Worm (Caenorhabditis elegans): ENCODE results near the gene tre-3.

tre-3 gene

ce11 chrV:11737333-11737732 is 21.6 kb upstream of the tre-3 start:
- TF ChIP-seq ref-1 (GFP tag; conservative IDR thresholded peaks at IDR 0.05) (no peak), klf-2 (GFP tag; conservative IDR thresholded peaks at IDR 0.05) (no peak), T22C8.4 (GFP tag; IDR thresholded peaks at IDR 0.05) (no peak), ztf-23 (GFP tag; IDR thresholded peaks at IDR 0.05) (no peak), cog-1 (tag; optimal IDR thresholded peaks at IDR 0.05) (no peak), ztf-29 (GFP tag; IDR thresholded peaks at IDR 0.05) (no peak), flt-1 (GFP tag; IDR thresholded peaks at IDR 0.05) (no peak), tab-1 (GFP tag; IDR thresholded peaks at IDR 0.05) (no peak), med-1 (GFP tag; optimal IDR thresholded peaks at IDR 0.05; ENCODE audit: insufficient read depth) (no peak)

DNA sequence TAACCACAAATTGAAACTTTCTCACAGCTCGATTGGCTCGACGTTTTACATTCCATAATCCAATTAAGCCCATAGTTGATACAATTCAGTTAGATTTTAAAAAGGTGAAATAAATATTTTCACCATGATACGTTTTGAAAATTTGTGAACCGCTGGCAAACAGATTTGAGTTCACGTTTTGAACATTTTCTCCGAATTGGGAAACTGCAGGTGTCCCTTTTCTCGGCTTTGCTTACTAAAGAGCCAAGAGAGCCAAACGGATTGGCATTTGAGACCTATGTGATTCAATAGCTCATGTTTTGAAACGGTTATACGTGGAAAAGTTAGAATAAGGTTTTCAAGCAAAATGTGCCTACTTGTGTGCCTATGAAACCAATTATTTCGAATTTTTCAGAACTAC is 21.2 kb upstream of the tre-3 start, which contains the start of gene spe-42:
spe-42 (minus strand) TSS at position 101 of the 400 bp plus-strand sequence.
- TF ChIP-seq cog-1 (tag; optimal IDR thresholded peaks at IDR 0.05), result no peak
- TF ChIP-seq flt-1 (GFP tag; IDR thresholded peaks at IDR 0.05), result no peak
- TF ChIP-seq ztf-23 (GFP tag; IDR thresholded peaks at IDR 0.05), result no peak
- TF ChIP-seq ref-1 (GFP tag; conservative IDR thresholded peaks at IDR 0.05), result no peak
- TF ChIP-seq ztf-29 (GFP tag; IDR thresholded peaks at IDR 0.05), result no peak
- TF ChIP-seq T22C8.4 (GFP tag; IDR thresholded peaks at IDR 0.05), result no peak
- TF ChIP-seq klf-2 (GFP tag; conservative IDR thresholded peaks at IDR 0.05), result no peak
- no peak for TF ChIP-seq med-1 (GFP tag; optimal IDR thresholded peaks at IDR 0.05; ENCODE audit: insufficient read depth)
- no peak for TF ChIP-seq tab-1 (GFP tag; IDR thresholded peaks at IDR 0.05)

DNA sequence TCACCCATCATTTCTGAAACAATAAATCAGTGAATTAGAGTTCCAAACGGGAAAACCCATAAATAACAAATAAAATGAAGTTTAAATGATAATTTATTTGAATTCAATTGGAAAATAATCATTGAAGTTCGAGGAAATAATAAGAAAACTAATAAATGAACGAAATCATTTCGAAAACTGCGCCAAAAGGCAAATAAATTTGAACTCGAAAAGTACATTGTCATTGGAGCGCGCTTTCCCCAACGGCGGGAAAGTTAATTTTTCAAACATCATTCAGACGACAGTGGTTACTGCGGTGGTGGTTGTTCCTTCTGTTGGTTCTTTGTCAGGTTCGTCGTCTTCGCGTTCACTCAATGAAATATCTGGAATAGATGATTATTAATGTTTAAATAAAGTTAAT is 17.8 kb upstream of the tre-3 start, which contains the start of gene npp-22:
npp-22 (minus strand) TSS at position 13 of the 400 bp plus-strand sequence.
- TF ChIP-seq T22C8.4 (GFP tag; IDR thresholded peaks at IDR 0.05) (no peak), cog-1 (tag; optimal IDR thresholded peaks at IDR 0.05) (no peak), ref-1 (GFP tag; conservative IDR thresholded peaks at IDR 0.05) (no peak), klf-2 (GFP tag; conservative IDR thresholded peaks at IDR 0.05) (no peak), tab-1 (GFP tag; IDR thresholded peaks at IDR 0.05) (no peak), med-1 (GFP tag; optimal IDR thresholded peaks at IDR 0.05; ENCODE audit: insufficient read depth) (no peak), ztf-29 (GFP tag; IDR thresholded peaks at IDR 0.05) (no peak), ztf-23 (GFP tag; IDR thresholded peaks at IDR 0.05) (no peak), flt-1 (GFP tag; IDR thresholded peaks at IDR 0.05) (no peak)

- no peak for TF ChIP-seq med-1 (GFP tag; optimal IDR thresholded peaks at IDR 0.05; ENCODE audit: insufficient read depth)
- TF ChIP-seq T22C8.4 (GFP tag; IDR thresholded peaks at IDR 0.05), result no peak
Observed at ce11 chrV:11732049-11732448, 16.3 kb upstream of the tre-3 start.

- no peak for TF ChIP-seq tab-1 (GFP tag; IDR thresholded peaks at IDR 0.05)
- TF ChIP-seq T22C8.4 (GFP tag; IDR thresholded peaks at IDR 0.05), result no peak
- no peak for TF ChIP-seq ztf-23 (GFP tag; IDR thresholded peaks at IDR 0.05)
- TF ChIP-seq flt-1 (GFP tag; IDR thresholded peaks at IDR 0.05), result no peak
- TF ChIP-seq med-1 (GFP tag; optimal IDR thresholded peaks at IDR 0.05; ENCODE audit: insufficient read depth), result no peak
- TF ChIP-seq ref-1 (GFP tag; conservative IDR thresholded peaks at IDR 0.05), result no peak
- TF ChIP-seq cog-1 (tag; optimal IDR thresholded peaks at IDR 0.05), result no peak
- TF ChIP-seq ztf-29 (GFP tag; IDR thresholded peaks at IDR 0.05), result no peak
- no peak for TF ChIP-seq klf-2 (GFP tag; conservative IDR thresholded peaks at IDR 0.05)
Observed at ce11 chrV:11730060-11730459, 14.4 kb upstream of the tre-3 start, which contains the start of gene rhr-2. Gene rhr-2 (minus strand): TSS chrV:11730160.

ce11 chrV:11725971-11726370 is 10.3 kb upstream of the tre-3 start, which contains the start of gene daf-11:
Gene daf-11 (minus strand): TSS chrV:11726071.
- TF ChIP-seq flt-1 (GFP tag; IDR thresholded peaks at IDR 0.05), result no peak
- TF ChIP-seq T22C8.4 (GFP tag; IDR thresholded peaks at IDR 0.05), result no peak
- TF ChIP-seq cog-1 (tag; optimal IDR thresholded peaks at IDR 0.05), result no peak
- TF ChIP-seq ztf-23 (GFP tag; IDR thresholded peaks at IDR 0.05), result no peak
- no peak for TF ChIP-seq tab-1 (GFP tag; IDR thresholded peaks at IDR 0.05)
- no peak for TF ChIP-seq ref-1 (GFP tag; conservative IDR thresholded peaks at IDR 0.05)
- no peak for TF ChIP-seq ztf-29 (GFP tag; IDR thresholded peaks at IDR 0.05)
- no peak for TF ChIP-seq med-1 (GFP tag; optimal IDR thresholded peaks at IDR 0.05; ENCODE audit: insufficient read depth)
- no peak for TF ChIP-seq klf-2 (GFP tag; conservative IDR thresholded peaks at IDR 0.05)

ce11 chrV:11722858-11723257 is 7.2 kb upstream of the tre-3 start:
- no peak for TF ChIP-seq klf-2 (GFP tag; conservative IDR thresholded peaks at IDR 0.05)
- TF ChIP-seq tab-1 (GFP tag; IDR thresholded peaks at IDR 0.05), result no peak
- no peak for TF ChIP-seq flt-1 (GFP tag; IDR thresholded peaks at IDR 0.05)
- no peak for TF ChIP-seq T22C8.4 (GFP tag; IDR thresholded peaks at IDR 0.05)
- TF ChIP-seq ztf-29 (GFP tag; IDR thresholded peaks at IDR 0.05), result no peak
- TF ChIP-seq med-1 (GFP tag; optimal IDR thresholded peaks at IDR 0.05; ENCODE audit: insufficient read depth), result no peak
- TF ChIP-seq ztf-23 (GFP tag; IDR thresholded peaks at IDR 0.05), result no peak
- no peak for TF ChIP-seq cog-1 (tag; optimal IDR thresholded peaks at IDR 0.05)

DNA sequence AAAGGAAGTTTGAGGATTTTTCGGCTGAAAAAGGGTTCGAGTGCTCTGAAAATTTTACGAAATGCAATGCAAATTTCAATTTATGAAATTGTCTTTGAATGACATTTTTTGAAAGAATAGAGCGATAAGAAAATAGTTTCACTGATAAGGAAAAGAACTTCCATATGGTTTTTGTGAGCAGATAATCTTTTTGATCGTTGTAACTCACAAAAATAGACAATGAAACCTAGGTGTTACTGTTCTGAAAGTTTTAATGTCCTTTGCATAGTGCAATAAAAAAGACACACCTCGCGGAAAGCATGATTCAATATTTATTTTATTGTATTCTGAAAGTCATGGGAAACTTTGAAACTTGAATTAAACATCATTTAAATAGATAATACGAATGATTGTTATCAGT is 1.2 kb upstream of the tre-3 start:
- TF ChIP-seq cog-1 (tag; optimal IDR thresholded peaks at IDR 0.05) (no peak), klf-2 (GFP tag; conservative IDR thresholded peaks at IDR 0.05) (no peak), med-1 (GFP tag; optimal IDR thresholded peaks at IDR 0.05; ENCODE audit: insufficient read depth) (no peak), flt-1 (GFP tag; IDR thresholded peaks at IDR 0.05) (no peak), ref-1 (GFP tag; conservative IDR thresholded peaks at IDR 0.05) (no peak)

DNA sequence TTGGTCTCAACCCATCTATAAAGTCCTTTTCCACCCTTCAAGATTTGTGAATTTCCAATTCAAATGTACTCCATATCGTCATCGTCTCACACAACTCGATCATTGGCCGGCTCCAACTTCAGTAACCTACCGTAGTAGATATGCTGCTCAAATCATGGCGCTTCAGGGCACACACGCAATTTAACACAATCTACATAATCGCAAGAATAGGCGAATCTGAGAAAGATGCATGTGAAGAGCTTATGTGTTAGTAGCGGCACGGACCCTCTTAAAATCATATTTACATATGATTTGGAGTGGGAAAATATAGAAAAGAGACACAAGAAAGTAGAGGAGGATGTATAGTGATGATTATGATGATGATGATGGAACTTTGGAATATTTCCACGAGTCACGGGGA is 4.0 kb downstream of the tre-3 start:
- TF ChIP-seq ztf-23 (GFP tag; IDR thresholded peaks at IDR 0.05) (no peak), flt-1 (GFP tag; IDR thresholded peaks at IDR 0.05) (no peak), klf-2 (GFP tag; conservative IDR thresholded peaks at IDR 0.05) (no peak), cog-1 (tag; optimal IDR thresholded peaks at IDR 0.05) (no peak), ztf-29 (GFP tag; IDR thresholded peaks at IDR 0.05) (no peak), ref-1 (GFP tag; conservative IDR thresholded peaks at IDR 0.05) (no peak), med-1 (GFP tag; optimal IDR thresholded peaks at IDR 0.05; ENCODE audit: insufficient read depth) (no peak), tab-1 (GFP tag; IDR thresholded peaks at IDR 0.05) (no peak), T22C8.4 (GFP tag; IDR thresholded peaks at IDR 0.05) (no peak)

DNA sequence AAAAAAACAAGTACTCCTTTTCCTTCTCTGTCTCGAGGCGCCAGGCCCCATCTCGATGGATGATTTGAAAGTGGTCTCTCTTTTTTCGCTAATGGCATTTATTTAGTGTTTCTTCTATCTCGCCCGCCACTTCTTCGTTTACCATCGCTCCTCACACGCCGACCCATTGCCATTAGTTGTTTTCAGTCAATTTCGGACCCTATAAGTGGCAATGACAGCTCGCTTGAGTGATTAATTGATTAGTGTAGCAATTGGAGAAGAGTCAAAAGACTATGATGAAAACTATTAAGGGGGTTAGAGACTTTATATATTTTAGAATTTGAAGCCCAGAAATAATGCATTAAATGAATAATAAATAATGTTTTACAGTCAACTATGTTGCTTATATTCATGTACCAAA is 9.3 kb downstream of the tre-3 start:
- TF ChIP-seq T22C8.4 (GFP tag; IDR thresholded peaks at IDR 0.05) (no peak), klf-2 (GFP tag; conservative IDR thresholded peaks at IDR 0.05) (no peak), ztf-29 (GFP tag; IDR thresholded peaks at IDR 0.05) (no peak), flt-1 (GFP tag; IDR thresholded peaks at IDR 0.05) (no peak), ref-1 (GFP tag; conservative IDR thresholded peaks at IDR 0.05) (no peak), tab-1 (GFP tag; IDR thresholded peaks at IDR 0.05) (no peak), ztf-23 (GFP tag; IDR thresholded peaks at IDR 0.05) (no peak), cog-1 (tag; optimal IDR thresholded peaks at IDR 0.05) (no peak), med-1 (GFP tag; optimal IDR thresholded peaks at IDR 0.05; ENCODE audit: insufficient read depth) (no peak)

All from whole organism, midembryonic.